Fruit fly (Drosophila melanogaster): Measurements from ENCODE around the gene bel.
A peak's percentile ranks its signal among the peaks of the same experiment; 100 is the strongest.

The bel gene

DNA sequence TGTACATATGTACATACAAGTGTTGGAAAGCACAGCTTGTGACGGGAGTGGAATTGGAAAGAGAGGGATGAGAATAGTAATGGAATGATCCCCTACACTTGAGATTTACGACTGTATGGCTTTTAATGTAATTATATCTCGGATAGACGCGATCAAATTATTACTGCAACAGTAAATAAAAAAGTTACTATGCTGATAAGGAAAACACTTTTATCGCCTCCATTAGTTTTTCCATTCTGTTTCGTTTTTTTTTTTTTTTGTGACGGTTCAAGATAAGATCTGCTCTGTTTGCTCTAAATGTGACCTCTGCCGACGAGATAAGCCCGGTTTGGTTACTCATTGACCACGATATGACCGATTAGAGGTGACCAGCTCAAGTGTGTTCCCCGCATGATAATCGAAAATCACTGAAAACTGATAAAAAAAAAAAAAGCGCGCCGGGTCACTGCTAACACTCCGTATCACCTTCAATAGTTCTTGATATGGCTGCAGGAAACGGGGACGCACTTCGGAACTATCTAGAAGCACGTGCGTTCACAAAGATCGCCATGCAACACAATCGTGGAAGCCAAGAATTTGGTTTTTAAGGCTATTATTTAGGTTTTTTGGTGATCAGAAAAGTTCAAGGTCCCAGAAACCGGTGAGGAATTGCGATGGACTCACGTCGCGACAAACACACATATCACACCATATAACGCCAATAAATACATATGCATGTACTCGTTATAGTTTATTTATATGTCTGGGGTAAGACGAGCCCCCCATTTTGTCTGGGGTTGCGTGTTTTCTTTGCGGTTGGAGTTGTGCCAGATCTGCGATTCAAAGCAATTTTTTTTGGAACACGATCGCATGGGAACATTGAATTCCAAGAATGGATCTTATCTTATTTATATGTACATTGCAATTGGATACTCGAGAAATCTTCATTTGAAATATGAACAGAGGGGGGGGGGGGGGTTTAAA, 10.2 kb upstream of the bel start, which contains the start of gene p:
p (minus strand) TSS at position 156 of the 963 bp plus-strand sequence.
- peak; percentile 11 for TF ChIP-seq CTCF (GFP tag; optimal IDR thresholded peaks at IDR 0.05)
- no peak for TF ChIP-seq sisA (GFP tag; IDR thresholded peaks at IDR 0.05)
- TF ChIP-seq CG9797 (GFP tag; optimal IDR thresholded peaks at IDR 0.05) = no peak
- TF ChIP-seq rib (GFP tag; IDR thresholded peaks at IDR 0.05) = peak; percentile 53
- TF ChIP-seq CG4820 (GFP tag; optimal IDR thresholded peaks at IDR 0.05) = no peak
- no peak for TF ChIP-seq da (GFP tag; optimal IDR thresholded peaks at IDR 0.05)
- TF ChIP-seq HHEX (GFP tag; optimal IDR thresholded peaks at IDR 0.05) = peak; percentile 54
- peak; percentile 14 for TF ChIP-seq CG2712 (tag; optimal IDR thresholded peaks at IDR 0.05)
- peak; percentile 4 for TF ChIP-seq her (GFP tag; optimal IDR thresholded peaks at IDR 0.05)
- TF ChIP-seq CG12236 (GFP tag; optimal IDR thresholded peaks at IDR 0.05) = peak; percentile 35
- no peak for TF ChIP-seq D (optimal IDR thresholded peaks at IDR 0.05)
- no peak for TF ChIP-seq D (GFP tag; optimal IDR thresholded peaks at IDR 0.05)
- peak; percentile 56 for TF ChIP-seq kay (GFP tag; optimal IDR thresholded peaks at IDR 0.05)
- TF ChIP-seq CG17612 (GFP tag; IDR thresholded peaks at IDR 0.05) = no peak
- TF ChIP-seq CG15514 (GFP tag; optimal IDR thresholded peaks at IDR 0.05) = peak; percentile 4
- no peak for TF ChIP-seq CG2129 (GFP tag; IDR thresholded peaks at IDR 0.05; ENCODE audit: partially characterized antibody)
- no peak for TF ChIP-seq h (optimal IDR thresholded peaks at IDR 0.05)
- no peak for TF ChIP-seq CG32767 (GFP tag; IDR thresholded peaks at IDR 0.05)
- TF ChIP-seq CG14014 (GFP tag; IDR thresholded peaks at IDR 0.05) = peak; percentile 40; the same call in 1 of the 2 replicates
- no peak for TF ChIP-seq inv (GFP tag; IDR thresholded peaks at IDR 0.05; ENCODE audit: partially characterized antibody)
- TF ChIP-seq Ada2b (GFP tag; IDR thresholded peaks at IDR 0.05) = no peak
- TF ChIP-seq Awh (GFP tag; IDR thresholded peaks at IDR 0.05) = 0 out of 2 replicates have a peak, but pooled peaks have one; percentile 46
- peak; percentile 34 for TF ChIP-seq CG4424 (GFP tag; optimal IDR thresholded peaks at IDR 0.05)
- TF ChIP-seq CG12391 (tag; optimal IDR thresholded peaks at IDR 0.05) = peak; percentile 17
- TF ChIP-seq CHES-1-like (GFP tag; optimal IDR thresholded peaks at IDR 0.05) = peak; percentile 10
- peak; percentile 43 for TF ChIP-seq pum (GFP tag; optimal IDR thresholded peaks at IDR 0.05)
- 0 out of 2 replicates have a peak, but pooled peaks have one; percentile 13 for TF ChIP-seq cas (GFP tag; IDR thresholded peaks at IDR 0.05)
- TF ChIP-seq Gug (GFP tag; IDR thresholded peaks at IDR 0.05) = no peak
- no peak for TF ChIP-seq CG3847 (GFP tag; IDR thresholded peaks at IDR 0.05)
- no peak for TF ChIP-seq Jarid2 (GFP tag; optimal IDR thresholded peaks at IDR 0.05)
- no peak for TF ChIP-seq CG14441 (GFP tag; IDR thresholded peaks at IDR 0.05)
- peak in 1 of 2 experiments; percentile 98 for TF ChIP-seq Hr78 (GFP tag; optimal IDR thresholded peaks at IDR 0.05)
- TF ChIP-seq sima (GFP tag; optimal IDR thresholded peaks at IDR 0.05) = no peak
- TF ChIP-seq CG1024 (GFP tag; IDR thresholded peaks at IDR 0.05) = no peak
- TF ChIP-seq Asciz (GFP tag; optimal IDR thresholded peaks at IDR 0.05) = peak; percentile 36
- no peak for TF ChIP-seq wor (GFP tag; IDR thresholded peaks at IDR 0.05)
- peak; percentile 64 for TF ChIP-seq gcm (GFP tag; optimal IDR thresholded peaks at IDR 0.05)
- TF ChIP-seq CG13287 (GFP tag; IDR thresholded peaks at IDR 0.05; ENCODE audit: partially characterized antibody) = no peak
- peak; percentile 37 for TF ChIP-seq Dad (GFP tag; optimal IDR thresholded peaks at IDR 0.05)
- 0 out of 2 replicates have a peak, but pooled peaks have one; percentile 21 for TF ChIP-seq stc (GFP tag; IDR thresholded peaks at IDR 0.05)
- 0 out of 2 replicates have a peak, but pooled peaks have one; percentile 43 for TF ChIP-seq Ptx1 (GFP tag; IDR thresholded peaks at IDR 0.05)
- peak; percentile 25 for TF ChIP-seq CG7786 (GFP tag; optimal IDR thresholded peaks at IDR 0.05)
- TF ChIP-seq CG16815 (GFP tag; optimal IDR thresholded peaks at IDR 0.05) = peak; percentile 6
- no peak for TF ChIP-seq CG4730 (GFP tag; IDR thresholded peaks at IDR 0.05)
- no peak for TF ChIP-seq CG6683 (GFP tag; optimal IDR thresholded peaks at IDR 0.05)
- TF ChIP-seq ase (GFP tag; IDR thresholded peaks at IDR 0.05) = no peak
- TF ChIP-seq insv (GFP tag; optimal IDR thresholded peaks at IDR 0.05) = peak in 1 of 2 experiments; percentile 23
- TF ChIP-seq org-1 (GFP tag; optimal IDR thresholded peaks at IDR 0.05) = peak; percentile 9
- no peak for TF ChIP-seq CG11247 (GFP tag; IDR thresholded peaks at IDR 0.05)
- TF ChIP-seq Hr3 (GFP tag; optimal IDR thresholded peaks at IDR 0.05) = peak; percentile 25
